Worm (Caenorhabditis elegans) whole organism, L4 larva: ENCODE data around the gene cutl-28.

Experiments used
- F26F4.8 ChIP-seq: fragments of 200-800 bp; sonication (Bioruptor generic); conservative IDR thresholded peaks from 2 replicates; pipeline ENCODE4 v1.3.6; 2022; ENCODE audit warnings: missing genetic modification characterization, missing compliant biosample characterization
- F49E8.2 ChIP-seq: sonication (generic microtip); optimal IDR thresholded peaks from 2 replicates; lab custom pipeline; 2016; ENCODE audit warnings: missing compliant biosample characterization, mild to moderate bottlenecking, missing genetic modification characterization, borderline replicate concordance
- Y105C5A.15 ChIP-seq: fragments of 200-800 bp; sonication (Bioruptor generic); IDR thresholded peaks from 2 replicates; pipeline ENCODE4 v1.3.6; 2022; ENCODE audit warnings: missing genetic modification characterization, missing compliant biosample characterization
- Y48G9A.11 ChIP-seq: fragments of 200-800 bp; sonication (Bioruptor generic); IDR thresholded peaks from 2 replicates; pipeline ENCODE4 v1.3.6; 2022; ENCODE audit warnings: missing genetic modification reagents, missing genetic modification characterization, missing compliant biosample characterization
- Y75B8A.6 ChIP-seq: fragments of 200-800 bp; sonication (Bioruptor generic); IDR thresholded peaks from 2 replicates; pipeline ENCODE4 v1.3.6; 2022; ENCODE audit warnings: missing genetic modification reagents, missing genetic modification characterization, missing compliant biosample characterization
- ceh-32 ChIP-seq: sonication (generic microtip); optimal IDR thresholded peaks from 2 replicates; lab custom pipeline; 2016; ENCODE audit warnings: mild to moderate bottlenecking, missing genetic modification characterization, missing compliant biosample characterization; ENCODE audit not compliant: poor library complexity
- daf-12 ChIP-seq: fragments of 150-350 bp; optimal IDR thresholded peaks from 2 replicates; lab custom pipeline; 2014; ENCODE audit warnings: missing biosample characterization, missing genetic modification reagents, missing genetic modification characterization
- daf-16 ChIP-seq, 3 experiments: sonication (generic microtip); optimal IDR thresholded peaks; 2 replicates each; lab custom pipeline; 2016 to 2017; ENCODE audit warnings: missing genetic modification characterization in 3 of 3, missing genetic modification reagents in 3 of 3, mild to moderate bottlenecking in 2 of 3, missing compliant biosample characterization in 2 of 3, missing biosample characterization in 1 of 3, moderate library complexity in 1 of 3
- daf-19 ChIP-seq: fragments of 200-800 bp; sonication (Bioruptor generic); conservative IDR thresholded peaks from 2 replicates; pipeline ENCODE4 v1.3.6; 2022; ENCODE audit warnings: missing genetic modification characterization, missing compliant biosample characterization
- daf-8 ChIP-seq: fragments of 200-800 bp; sonication (Bioruptor generic); IDR thresholded peaks from 2 replicates; pipeline ENCODE4 v1.3.6; 2022; ENCODE audit warnings: missing genetic modification characterization, missing compliant biosample characterization
- dmd-6 ChIP-seq: fragments of 200-800 bp; sonication (Bioruptor generic); IDR thresholded peaks from 2 replicates; pipeline ENCODE4 v1.3.6; 2022; ENCODE audit warnings: missing genetic modification reagents, missing genetic modification characterization, missing compliant biosample characterization
- dmd-8 ChIP-seq: fragments of 200-800 bp; sonication (Bioruptor generic); IDR thresholded peaks from 2 replicates; pipeline ENCODE4 v1.3.6; 2022; ENCODE audit warnings: missing genetic modification characterization, missing compliant biosample characterization
- dpl-1 ChIP-seq: fragments of 150-350 bp; optimal IDR thresholded peaks from 2 replicates; lab custom pipeline; 2014; ENCODE audit warnings: missing biosample characterization, missing genetic modification reagents, missing genetic modification characterization
- dve-1 ChIP-seq: sonication (generic microtip); optimal IDR thresholded peaks from 2 replicates; lab custom pipeline; 2017; ENCODE audit warnings: antibody characterized with exemption, mild to moderate bottlenecking, missing genetic modification characterization, missing compliant biosample characterization; ENCODE audit not compliant: insufficient read depth
- egl-43 ChIP-seq: fragments of 200-800 bp; sonication (Bioruptor generic); IDR thresholded peaks from 2 replicates; pipeline ENCODE4 v1.3.6; 2022; ENCODE audit warnings: missing genetic modification reagents, missing genetic modification characterization, missing compliant biosample characterization
- hlh-11 ChIP-seq: fragments of 200-800 bp; sonication (Bioruptor generic); optimal IDR thresholded peaks from 2 replicates; lab custom pipeline; 2018; ENCODE audit warnings: mild to moderate bottlenecking, missing genetic modification characterization, missing compliant biosample characterization
- hlh-30 ChIP-seq: sonication (generic microtip); optimal IDR thresholded peaks from 2 replicates; lab custom pipeline; 2017; ENCODE audit warnings: antibody characterized with exemption, mild to moderate bottlenecking, missing genetic modification characterization, missing compliant biosample characterization; ENCODE audit not compliant: insufficient read depth
- lim-7 ChIP-seq: fragments of 200-800 bp; sonication (Bioruptor generic); IDR thresholded peaks from 2 replicates; pipeline ENCODE4 v1.3.6; 2022; ENCODE audit warnings: missing genetic modification characterization, missing compliant biosample characterization
- lin-1 ChIP-seq: fragments of 200-800 bp; sonication (Bioruptor generic); IDR thresholded peaks from 2 replicates; pipeline ENCODE4 v1.3.6; 2022; ENCODE audit warnings: missing genetic modification reagents, missing genetic modification characterization, missing compliant biosample characterization
- lin-15B ChIP-seq: fragments of 150-350 bp; sonication (generic microtip); optimal IDR thresholded peaks from 3 replicates; lab custom pipeline; 2014; ENCODE audit warnings: missing biosample characterization, missing genetic modification characterization
- lir-3 ChIP-seq: sonication (generic microtip); optimal IDR thresholded peaks from 2 replicates; lab custom pipeline; 2016; ENCODE audit warnings: mild to moderate bottlenecking, missing genetic modification characterization, missing compliant biosample characterization
- mdl-1 ChIP-seq, 2 experiments: fragments of 150-350 bp in 1 of 2; sonication (generic microtip) in 1 of 2; optimal IDR thresholded peaks; 2 replicates each; lab custom pipeline; 2014 to 2017; ENCODE audit warnings: missing biosample characterization in 2 of 2, missing genetic modification characterization in 2 of 2
- mep-1 ChIP-seq: fragments of 150-350 bp; sonication (generic microtip); optimal IDR thresholded peaks from 3 replicates; lab custom pipeline; 2014; ENCODE audit warnings: missing biosample characterization, missing genetic modification characterization
- mxl-3 ChIP-seq: fragments of 200-800 bp; sonication (Bioruptor generic); optimal IDR thresholded peaks from 2 replicates; lab custom pipeline; 2018; ENCODE audit warnings: mild to moderate bottlenecking, missing genetic modification characterization, missing compliant biosample characterization
- nhr-10 ChIP-seq: fragments of 150-350 bp; optimal IDR thresholded peaks from 2 replicates; lab custom pipeline; 2014; ENCODE audit warnings: missing biosample characterization, missing genetic modification characterization
- nhr-11 ChIP-seq: fragments of 150-350 bp; optimal IDR thresholded peaks from 2 replicates; lab custom pipeline; 2014; ENCODE audit warnings: missing biosample characterization, missing genetic modification characterization
- nhr-111 ChIP-seq: fragments of 200-800 bp; sonication (Bioruptor generic); optimal IDR thresholded peaks from 2 replicates; lab custom pipeline; 2018; ENCODE audit warnings: mild to moderate bottlenecking, missing genetic modification characterization, missing compliant biosample characterization
- nhr-28 ChIP-seq: fragments of 150-350 bp; optimal IDR thresholded peaks from 2 replicates; lab custom pipeline; 2014; ENCODE audit warnings: missing biosample characterization, missing genetic modification characterization
- nhr-41 ChIP-seq: fragments of 200-800 bp; sonication (Bioruptor generic); IDR thresholded peaks from 2 replicates; pipeline ENCODE4 v1.3.6; 2022; ENCODE audit warnings: missing genetic modification reagents, missing genetic modification characterization, missing compliant biosample characterization
- nhr-6 ChIP-seq: fragments of 150-350 bp; optimal IDR thresholded peaks from 2 replicates; lab custom pipeline; 2014; ENCODE audit warnings: missing biosample characterization, missing genetic modification characterization
- pha-4 ChIP-seq, 2 experiments: fragments of 150-350 bp in 1 of 2; fragments of 200-800 bp in 1 of 2; sonication (Bioruptor generic) in 1 of 2; IDR thresholded peaks in 1 of 2; optimal IDR thresholded peaks in 1 of 2; 2 replicates each; pipeline versions ENCODE4 v1.3.6 to Lab custom; 2014 to 2022; ENCODE audit warnings: missing genetic modification characterization in 2 of 2, missing genetic modification reagents in 2 of 2, missing biosample characterization in 1 of 2, missing compliant biosample characterization in 1 of 2
- pqm-1 ChIP-seq: sonication (generic microtip); optimal IDR thresholded peaks from 2 replicates; lab custom pipeline; 2017; ENCODE audit warnings: missing biosample characterization, missing genetic modification characterization
- rbr-2 ChIP-seq: sonication (generic microtip); optimal IDR thresholded peaks from 2 replicates; lab custom pipeline; 2016; ENCODE audit warnings: missing genotype, missing genetic modification characterization, missing compliant biosample characterization
- snpc-1.2 ChIP-seq: fragments of 200-800 bp; sonication (Bioruptor generic); IDR thresholded peaks from 2 replicates; pipeline ENCODE4 v1.3.6; 2022; ENCODE audit warnings: missing genetic modification reagents, missing genetic modification characterization, missing compliant biosample characterization
- tag-97 ChIP-seq: fragments of 200-800 bp; sonication (Bioruptor generic); IDR thresholded peaks from 2 replicates; pipeline ENCODE4 v1.3.6; 2022; ENCODE audit warnings: missing genetic modification characterization, missing compliant biosample characterization
- tra-1 ChIP-seq: fragments of 200-800 bp; sonication (Bioruptor generic); IDR thresholded peaks from 2 replicates; pipeline ENCODE4 v1.3.6; 2022; ENCODE audit warnings: missing genetic modification reagents, missing genetic modification characterization, missing compliant biosample characterization
- unc-62 ChIP-seq, 3 experiments: fragments of 150-350 bp in 1 of 3; sonication (generic microtip); optimal IDR thresholded peaks in 2 of 3; peaks in 1 of 3; 1 replicate in 1 of 3; 2 replicates in 2 of 3; lab custom pipeline; 2014 to 2017; ENCODE audit warnings: missing biosample characterization in 3 of 3, missing genetic modification characterization in 3 of 3, missing genetic modification reagents in 3 of 3, missing genotype in 1 of 3
- vab-7 ChIP-seq: fragments of 200-800 bp; sonication (Bioruptor generic); IDR thresholded peaks from 2 replicates; pipeline ENCODE4 v1.3.6; 2022; ENCODE audit warnings: missing genetic modification reagents, missing genetic modification characterization, missing compliant biosample characterization
- zip-2 ChIP-seq: fragments of 150-350 bp; optimal IDR thresholded peaks from 2 replicates; lab custom pipeline; 2014; ENCODE audit warnings: missing biosample characterization, missing genetic modification characterization

The cutl-28 gene

ce11 chrIV:673313-673712, 11.0 kb upstream of the cutl-28 start, which contains the start of gene K11H12.3:
TSS of gene K11H12.3 (minus strand) at chrIV:673480.
- TF ChIP-seq daf-8 (GFP tag; lab: Robert Waterston, UW) (no peak), lir-3 (tag; lab: Kevin White, UChicago) (no peak), pqm-1 (tag; lab: Kevin White, UChicago) (peak; percentile 57), mxl-3 (GFP tag; lab: Kevin White, UChicago) (peak; percentile 20), vab-7 (GFP tag; lab: Robert Waterston, UW) (no peak), nhr-28 (tag; lab: Kevin White, UChicago) (peak; percentile 52), daf-16 (GFP tag; optimal IDR thresholded peaks at IDR 0.05; lab: Kevin White, UChicago) (no peak), daf-16 (tag; optimal IDR thresholded peaks at IDR 0.05; lab: Kevin White, UChicago) (peak; percentile 61), dpl-1 (no peak), hlh-11 (tag; lab: Kevin White, UChicago) (peak; percentile 26), nhr-10 (tag; lab: Kevin White, UChicago) (no peak), dmd-6 (GFP tag; lab: Robert Waterston, UW) (peak; percentile 87), nhr-111 (GFP tag; lab: Kevin White, UChicago) (no peak)
- TF ChIP-seq, all 104 proteins: peak for 6

DNA sequence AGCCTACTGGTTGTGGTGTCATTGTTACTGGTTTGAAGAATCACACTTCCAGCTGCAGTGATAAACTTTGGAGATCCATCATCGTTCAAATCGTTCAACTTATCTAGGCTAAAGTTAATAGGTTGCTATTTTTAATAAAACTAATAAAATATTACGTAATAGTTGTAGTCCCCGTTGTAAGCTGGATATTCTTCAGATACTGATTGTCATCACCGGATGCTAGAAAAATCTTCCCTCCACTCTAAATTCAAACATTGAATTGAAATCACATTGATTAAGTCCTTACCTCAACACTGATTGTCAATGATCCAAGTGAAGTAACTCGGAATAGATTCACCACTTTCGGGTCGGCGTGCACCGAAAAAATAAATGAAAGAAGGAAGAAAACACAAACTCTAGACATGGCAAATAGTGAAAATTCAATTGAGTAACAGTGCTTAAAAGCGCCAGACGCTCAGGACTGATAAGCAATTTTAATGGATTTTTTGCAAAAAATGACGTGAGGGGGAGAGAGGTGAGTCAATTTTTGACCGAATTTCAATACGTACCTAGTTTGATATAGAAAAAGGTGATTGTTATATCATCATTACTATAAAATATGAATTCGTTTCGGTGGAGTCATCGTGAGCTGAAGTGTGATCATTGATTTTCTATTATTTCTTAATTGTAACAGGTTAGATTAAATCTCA, 8.7 kb upstream of the cutl-28 start, which contains the start of the genes K11H12.4 and K11H12.10:
TSS of gene K11H12.4 (minus strand) at position 413 of the 689 bp plus-strand sequence.
TSS of gene K11H12.10 (plus strand) at position 605 of the 689 bp plus-strand sequence.
- TF ChIP-seq dmd-6 (GFP tag; lab: Robert Waterston, UW) = peak; percentile 69
- no peak for TF ChIP-seq lim-7 (GFP tag; lab: Robert Waterston, UW)
- TF ChIP-seq lin-15B (tag; lab: Kevin White, UChicago) = no peak
- TF ChIP-seq dmd-8 (GFP tag; lab: Robert Waterston, UW) = no peak
- TF ChIP-seq tag-97 (GFP tag; lab: Robert Waterston, UW) = no peak
- no peak for TF ChIP-seq daf-19 (GFP tag; lab: Robert Waterston, UW)
- no peak for TF ChIP-seq mdl-1 (tag; optimal IDR thresholded peaks at IDR 0.05; lab: Kevin White, UChicago)
- TF ChIP-seq dve-1 = no peak
- no peak for TF ChIP-seq mep-1 (tag; lab: Kevin White, UChicago)
- TF ChIP-seq egl-43 = no peak
- no peak for TF ChIP-seq dpl-1
- peak; percentile 45 for TF ChIP-seq pqm-1 (tag; lab: Kevin White, UChicago)
- TF ChIP-seq ceh-32 (tag; lab: Kevin White, UChicago) = no peak
- peak; percentile 37 for TF ChIP-seq nhr-28 (tag; lab: Kevin White, UChicago)
- TF ChIP-seq unc-62 (GFP tag; optimal IDR thresholded peaks at IDR 0.05 in 1 of 2; lab: Kevin White, UChicago) = peak in 1 of 2 experiments; percentile 92
- no peak for TF ChIP-seq unc-62 (tag; optimal IDR thresholded peaks at IDR 0.05; lab: Kevin White, UChicago)
- TF ChIP-seq daf-16 (GFP tag; optimal IDR thresholded peaks at IDR 0.05; lab: Kevin White, UChicago) = no peak
- peak; percentile 16 for TF ChIP-seq daf-16 (tag; optimal IDR thresholded peaks at IDR 0.05; lab: Kevin White, UChicago)

DNA sequence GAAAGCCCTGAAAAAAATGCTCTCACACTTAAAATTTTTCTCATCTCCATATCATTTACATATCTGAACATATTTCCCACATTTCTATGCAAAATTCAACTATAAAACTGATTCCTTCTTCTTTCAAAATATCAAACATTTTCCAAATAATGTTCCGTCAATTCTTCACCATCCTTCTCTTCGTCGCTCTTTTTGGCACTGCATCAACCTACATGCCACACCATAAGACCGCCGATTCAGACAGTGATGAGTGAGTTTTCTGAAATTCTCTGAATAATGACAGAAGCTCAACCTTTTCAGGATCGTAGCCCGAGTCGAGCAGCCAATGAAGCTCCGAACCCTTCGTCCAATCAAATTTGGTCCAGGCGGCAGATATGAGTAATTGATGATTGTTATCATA, 8.0 kb upstream of the cutl-28 start, which contains the start of gene K11H12.5:
TSS of gene K11H12.5 (plus strand) at position 301 of the 400 bp plus-strand sequence.
- no peak for TF ChIP-seq pha-4 (GFP tag; IDR thresholded peaks at IDR 0.05; lab: Robert Waterston, UW)
- no peak for TF ChIP-seq pha-4 (tag; optimal IDR thresholded peaks at IDR 0.05; lab: Kevin White, UChicago)
- TF ChIP-seq Y105C5A.15 (GFP tag; lab: Robert Waterston, UW) = no peak
- no peak for TF ChIP-seq daf-12 (tag; lab: Kevin White, UChicago)
- no peak for TF ChIP-seq unc-62 (GFP tag; optimal IDR thresholded peaks at IDR 0.05 in 1 of 2; lab: Kevin White, UChicago)
- no peak for TF ChIP-seq unc-62 (tag; optimal IDR thresholded peaks at IDR 0.05; lab: Kevin White, UChicago)
- no peak for TF ChIP-seq nhr-28 (tag; lab: Kevin White, UChicago)
- no peak for TF ChIP-seq zip-2 (tag; lab: Kevin White, UChicago)

- peak; percentile 84 for TF ChIP-seq Y48G9A.11 (GFP tag; lab: Robert Waterston, UW)
- peak; percentile 85 for TF ChIP-seq snpc-1.2 (GFP tag; lab: Robert Waterston, UW)
- TF ChIP-seq nhr-6 = no peak
- TF ChIP-seq Y75B8A.6 (GFP tag; lab: Robert Waterston, UW) = 0 out of 2 replicates have a peak, but pooled peaks have one; percentile 75
- peak; percentile 80; the same call in 1 of the 2 replicates for TF ChIP-seq nhr-41 (GFP tag; lab: Robert Waterston, UW)
- peak; percentile 73 for TF ChIP-seq F26F4.8 (GFP tag; lab: Robert Waterston, UW)
- peak; percentile 90 for TF ChIP-seq hlh-30 (tag; lab: Kevin White, UChicago)
- peak; percentile 2 for TF ChIP-seq F49E8.2 (tag; lab: Kevin White, UChicago)
- TF ChIP-seq lin-1 (GFP tag; lab: Robert Waterston, UW) = peak; percentile 30; the same call in 1 of the 2 replicates
- peak in 1 of 2 experiments; percentile 78 for TF ChIP-seq daf-16 (GFP tag; optimal IDR thresholded peaks at IDR 0.05; lab: Kevin White, UChicago)
- peak; percentile 62 for TF ChIP-seq daf-16 (tag; optimal IDR thresholded peaks at IDR 0.05; lab: Kevin White, UChicago)
- TF ChIP-seq tra-1 = peak; percentile 76
- no peak for TF ChIP-seq pqm-1 (tag; lab: Kevin White, UChicago)
- TF ChIP-seq nhr-11 (tag; lab: Kevin White, UChicago) = peak; percentile 35
- peak; percentile 79 for TF ChIP-seq rbr-2 (tag; lab: Kevin White, UChicago)
These were observed 1.5 kb upstream of the cutl-28 start for ce11 chrIV:682726-683340.
